Worm (Caenorhabditis elegans) whole organism, late embryonic: ENCODE data around the gene H19J13.2.

ENCODE experiments used
- C38D4.7 ChIP-seq: fragments of 200-800 bp; sonication (Bioruptor generic); optimal IDR thresholded peaks from 2 replicates; lab custom pipeline; 2018; ENCODE audit warnings: mild to moderate bottlenecking, missing genetic modification characterization, moderate library complexity, missing compliant biosample characterization
- K02D7.2 ChIP-seq: sonication (generic microtip); optimal IDR thresholded peaks from 2 replicates; lab custom pipeline; 2017; ENCODE audit warnings: mild to moderate bottlenecking, missing genetic modification characterization, missing compliant biosample characterization
- K09A11.1 ChIP-seq: sonication (generic microtip); optimal IDR thresholded peaks from 2 replicates; lab custom pipeline; 2017; ENCODE audit warnings: antibody characterized with exemption, mild to moderate bottlenecking, missing genetic modification characterization, missing compliant biosample characterization; ENCODE audit not compliant: insufficient read depth
- ahr-1 ChIP-seq: sonication (generic microtip); optimal IDR thresholded peaks from 2 replicates; lab custom pipeline; 2016; ENCODE audit warnings: missing genetic modification characterization, missing compliant biosample characterization
- ama-1 ChIP-seq: fragments of 150-350 bp; optimal IDR thresholded peaks from 2 replicates; lab custom pipeline; 2014
- ceh-2 ChIP-seq: sonication (generic microtip); optimal IDR thresholded peaks from 2 replicates; lab custom pipeline; 2016; ENCODE audit warnings: missing genotype, missing genetic modification characterization, missing compliant biosample characterization
- ceh-22 ChIP-seq: sonication (generic microtip); optimal IDR thresholded peaks from 2 replicates; lab custom pipeline; 2017; ENCODE audit warnings: missing biosample characterization, missing genetic modification characterization
- ceh-34 ChIP-seq: sonication (generic microtip); optimal IDR thresholded peaks from 2 replicates; lab custom pipeline; 2016; ENCODE audit warnings: mild to moderate bottlenecking, missing genetic modification characterization, missing compliant biosample characterization
- ceh-48 ChIP-seq: sonication (generic microtip); optimal IDR thresholded peaks from 2 replicates; lab custom pipeline; 2016; ENCODE audit warnings: missing genetic modification characterization, inconsistent platforms, missing compliant biosample characterization
- ceh-6 ChIP-seq: fragments of 200-800 bp; sonication (Bioruptor generic); optimal IDR thresholded peaks from 2 replicates; lab custom pipeline; 2018; ENCODE audit warnings: mild to moderate bottlenecking, missing genetic modification characterization, missing compliant biosample characterization
- dmd-4 ChIP-seq: sonication (generic microtip); optimal IDR thresholded peaks from 2 replicates; lab custom pipeline; 2016; ENCODE audit warnings: borderline replicate concordance, missing genetic modification characterization, missing compliant biosample characterization
- elt-4 ChIP-seq: sonication (generic microtip); optimal IDR thresholded peaks from 2 replicates; lab custom pipeline; 2016; ENCODE audit warnings: missing genetic modification characterization, missing compliant biosample characterization
- ets-4 ChIP-seq: sonication (generic microtip); optimal IDR thresholded peaks from 2 replicates; lab custom pipeline; 2016; ENCODE audit warnings: missing genetic modification characterization, missing compliant biosample characterization
- fax-1 ChIP-seq: sonication (generic microtip); optimal IDR thresholded peaks from 2 replicates; lab custom pipeline; 2016; ENCODE audit warnings: missing genotype, missing genetic modification characterization, missing compliant biosample characterization
- fkh-10 ChIP-seq: fragments of 150-350 bp; optimal IDR thresholded peaks from 2 replicates; lab custom pipeline; 2014; ENCODE audit warnings: missing biosample characterization, missing genetic modification reagents, missing genetic modification characterization
- hlh-13 ChIP-seq: fragments of 200-800 bp; sonication (Bioruptor generic); optimal IDR thresholded peaks from 2 replicates; lab custom pipeline; 2018; ENCODE audit warnings: mild to moderate bottlenecking, missing genetic modification characterization, missing compliant biosample characterization
- hlh-30 ChIP-seq: sonication (generic microtip); optimal IDR thresholded peaks from 2 replicates; lab custom pipeline; 2017; ENCODE audit warnings: antibody characterized with exemption, missing genetic modification characterization, missing compliant biosample characterization; ENCODE audit not compliant: insufficient read depth
- hlh-8 ChIP-seq: sonication (generic microtip); optimal IDR thresholded peaks from 2 replicates; lab custom pipeline; 2016; ENCODE audit warnings: missing genotype, missing genetic modification characterization, missing compliant biosample characterization
- lim-6 ChIP-seq: sonication (generic microtip); optimal IDR thresholded peaks from 2 replicates; lab custom pipeline; 2016; ENCODE audit warnings: missing genetic modification characterization, missing compliant biosample characterization
- nfya-1 ChIP-seq: sonication (generic microtip); optimal IDR thresholded peaks from 2 replicates; lab custom pipeline; 2017; ENCODE audit warnings: missing genetic modification characterization, mild to moderate bottlenecking, missing compliant biosample characterization, antibody characterized with exemption, moderate library complexity
- nhr-11 ChIP-seq: fragments of 150-350 bp; optimal IDR thresholded peaks from 2 replicates; lab custom pipeline; 2014; ENCODE audit warnings: missing biosample characterization, missing genetic modification characterization
- odd-2 ChIP-seq: sonication (generic microtip); optimal IDR thresholded peaks from 2 replicates; lab custom pipeline; 2017; ENCODE audit warnings: antibody characterized with exemption, mild to moderate bottlenecking, missing genetic modification characterization, missing compliant biosample characterization
- pag-3 ChIP-seq: sonication (generic microtip); optimal IDR thresholded peaks from 2 replicates; lab custom pipeline; 2016; ENCODE audit warnings: missing compliant biosample characterization, missing genetic modification characterization, borderline replicate concordance
- pat-9 ChIP-seq: fragments of 200-800 bp; sonication (Bioruptor generic); optimal IDR thresholded peaks from 2 replicates; lab custom pipeline; 2018; ENCODE audit warnings: mild to moderate bottlenecking, missing genetic modification characterization, moderate library complexity, missing compliant biosample characterization
- pax-1 ChIP-seq: fragments of 150-350 bp; optimal IDR thresholded peaks from 2 replicates; lab custom pipeline; 2014; ENCODE audit warnings: missing biosample characterization, missing genetic modification characterization
- pha-2 ChIP-seq: sonication (generic microtip); optimal IDR thresholded peaks from 2 replicates; lab custom pipeline; 2017; ENCODE audit warnings: mild to moderate bottlenecking, missing genetic modification characterization, missing compliant biosample characterization
- pha-4 ChIP-seq: fragments of 150-350 bp; optimal IDR thresholded peaks from 2 replicates; lab custom pipeline; 2018; ENCODE audit warnings: missing biosample characterization, missing genetic modification reagents, missing genetic modification characterization
- pqm-1 ChIP-seq: sonication (generic microtip); optimal IDR thresholded peaks from 2 replicates; lab custom pipeline; 2016; ENCODE audit warnings: missing genetic modification characterization, missing compliant biosample characterization
- ref-2 ChIP-seq: sonication (generic microtip); optimal IDR thresholded peaks from 2 replicates; lab custom pipeline; 2016; ENCODE audit warnings: missing genetic modification characterization, missing compliant biosample characterization
- sox-2 ChIP-seq: fragments of 200-800 bp; sonication (Bioruptor generic); IDR thresholded peaks from 2 replicates; pipeline ENCODE4 v1.3.6; 2022; ENCODE audit warnings: missing genetic modification reagents, missing genetic modification characterization, missing compliant biosample characterization
- syd-9 ChIP-seq: sonication (generic microtip); optimal IDR thresholded peaks from 2 replicates; lab custom pipeline; 2016; ENCODE audit warnings: mild to moderate bottlenecking, missing genetic modification characterization, moderate library complexity, missing compliant biosample characterization
- ttx-3 ChIP-seq: sonication (generic microtip); optimal IDR thresholded peaks from 2 replicates; lab custom pipeline; 2016; ENCODE audit warnings: missing genetic modification reagents, missing genetic modification characterization, missing compliant biosample characterization
- unc-55 ChIP-seq: sonication (generic microtip); optimal IDR thresholded peaks from 2 replicates; lab custom pipeline; 2017; ENCODE audit warnings: missing biosample characterization, missing genetic modification reagents, missing genetic modification characterization
- unc-86 ChIP-seq: sonication (generic microtip); optimal IDR thresholded peaks from 2 replicates; lab custom pipeline; 2016; ENCODE audit warnings: missing genetic modification characterization, missing compliant biosample characterization
- zip-5 ChIP-seq: sonication (generic microtip); optimal IDR thresholded peaks from 2 replicates; lab custom pipeline; 2016; ENCODE audit warnings: missing genetic modification characterization, missing compliant biosample characterization

H19J13.2 gene

ce11 chrX:12285496-12285895 lies 11.7 kb upstream of the H19J13.2 start, which contains the start of gene lips-2:
TSS of gene lips-2 (plus strand) at chrX:12285796.
- no peak for TF ChIP-seq sox-2 (GFP tag; lab: Robert Waterston, UW)
- TF ChIP-seq ama-1 (lab: Kevin White, UChicago): no peak
- no peak for TF ChIP-seq odd-2
- no peak for TF ChIP-seq ttx-3 (tag; lab: Kevin White, UChicago)

ce11 chrX:12284161-12284560 lies 10.4 kb upstream of the H19J13.2 start:
- TF ChIP-seq ceh-22 (tag; lab: Kevin White, UChicago): no peak
- no peak for TF ChIP-seq pax-1
- TF ChIP-seq syd-9 (tag; lab: Kevin White, UChicago): no peak
- no peak for TF ChIP-seq pqm-1
- no peak for TF ChIP-seq pha-4 (tag; lab: Kevin White, UChicago)
- TF ChIP-seq hlh-30 (tag; lab: Kevin White, UChicago): no peak
- TF ChIP-seq fax-1 (tag; lab: Kevin White, UChicago): no peak
- no peak for TF ChIP-seq nhr-11 (tag; lab: Kevin White, UChicago)
- TF ChIP-seq ceh-6 (GFP tag; lab: Kevin White, UChicago): no peak
- no peak for TF ChIP-seq unc-86 (tag; lab: Kevin White, UChicago)
- no peak for TF ChIP-seq dmd-4 (tag; lab: Kevin White, UChicago)
- no peak for TF ChIP-seq K02D7.2 (tag; lab: Kevin White, UChicago)
- TF ChIP-seq ets-4 (tag; lab: Kevin White, UChicago): no peak
- no peak for TF ChIP-seq lim-6 (tag; lab: Kevin White, UChicago)
- no peak for TF ChIP-seq zip-5 (tag; lab: Kevin White, UChicago)
- TF ChIP-seq ceh-48 (tag; lab: Kevin White, UChicago): no peak
- no peak for TF ChIP-seq elt-4 (tag; lab: Kevin White, UChicago)

- no peak for TF ChIP-seq pat-9 (tag; lab: Kevin White, UChicago)
- no peak for TF ChIP-seq nfya-1 (tag; lab: Kevin White, UChicago)
- TF ChIP-seq ceh-6 (GFP tag; lab: Kevin White, UChicago): no peak
- TF ChIP-seq ceh-34: no peak
- TF ChIP-seq ahr-1: no peak
- TF ChIP-seq hlh-8: no peak
- no peak for TF ChIP-seq ref-2
- no peak for TF ChIP-seq unc-86 (tag; lab: Kevin White, UChicago)
- no peak for TF ChIP-seq K09A11.1 (tag; lab: Kevin White, UChicago)
- no peak for TF ChIP-seq unc-55 (GFP tag; lab: Kevin White, UChicago)
- TF ChIP-seq hlh-13 (GFP tag; lab: Kevin White, UChicago): no peak
- TF ChIP-seq pag-3 (tag; lab: Kevin White, UChicago): no peak
- TF ChIP-seq C38D4.7 (GFP tag; lab: Kevin White, UChicago): no peak
- no peak for TF ChIP-seq hlh-30 (tag; lab: Kevin White, UChicago)
- TF ChIP-seq ceh-2 (tag; lab: Kevin White, UChicago): no peak
- TF ChIP-seq pax-1: no peak
These were observed 9.1 kb upstream of the H19J13.2 start, which contains the start of gene C04B4.2 for ce11 chrX:12282911-12283310. TSS of gene C04B4.2 (plus strand) at chrX:12283281.

DNA sequence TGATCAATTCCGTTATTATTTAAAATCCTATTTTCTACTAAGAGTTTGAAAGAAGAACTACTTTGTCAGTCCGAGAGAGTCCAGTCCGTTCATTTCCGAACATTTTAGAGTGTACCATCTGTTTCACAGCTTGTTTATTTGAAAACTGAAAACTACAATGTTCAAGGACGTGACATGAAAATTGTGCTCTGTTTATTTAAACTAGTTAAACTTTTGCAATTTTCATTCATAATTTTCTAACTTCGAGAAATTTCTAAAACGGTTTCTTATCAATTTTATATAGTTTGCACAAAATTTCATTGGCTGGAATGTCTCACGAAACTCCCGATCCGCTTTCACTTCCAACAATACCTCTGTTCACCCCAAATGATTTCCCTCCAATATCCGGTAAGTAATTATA lies 6.7 kb upstream of the H19J13.2 start, which contains the start of gene C04B4.1:
Gene C04B4.1, plus strand, starts transcription at position 301 of the 400 bp plus-strand sequence.
- no peak for TF ChIP-seq elt-4 (tag; lab: Kevin White, UChicago)
- TF ChIP-seq pqm-1: no peak
- TF ChIP-seq fkh-10 (GFP tag; lab: Kevin White, UChicago): no peak
- TF ChIP-seq pha-2 (tag; lab: Kevin White, UChicago): no peak
- TF ChIP-seq ttx-3 (tag; lab: Kevin White, UChicago): no peak
